Worm (Caenorhabditis elegans) whole organism, L3 larva: ENCODE results near the gene srx-65.

Experiments used
- ama-1 ChIP-seq: fragments of 150-350 bp; optimal IDR thresholded peaks from 2 replicates; lab custom pipeline; 2018
- egl-27 ChIP-seq: sonication (generic microtip); optimal IDR thresholded peaks from 4 replicates; lab custom pipeline; 2017; ENCODE audit warnings: missing biosample characterization, missing genetic modification reagents, missing genetic modification characterization
- elt-2 ChIP-seq: sonication (generic microtip); optimal IDR thresholded peaks from 2 replicates; lab custom pipeline; 2016; ENCODE audit warnings: missing genetic modification reagents, mild to moderate bottlenecking, missing genetic modification characterization, missing compliant biosample characterization
- fkh-10 ChIP-seq: sonication (generic microtip); optimal IDR thresholded peaks from 2 replicates; lab custom pipeline; 2017; ENCODE audit warnings: missing biosample characterization, missing genetic modification reagents, missing genetic modification characterization
- nhr-237 ChIP-seq: fragments of 150-350 bp; optimal IDR thresholded peaks from 2 replicates; lab custom pipeline; 2014; ENCODE audit warnings: missing biosample characterization, missing genetic modification characterization
- nhr-28 ChIP-seq: fragments of 150-350 bp; optimal IDR thresholded peaks from 2 replicates; lab custom pipeline; 2014; ENCODE audit warnings: missing biosample characterization, missing genetic modification characterization
- nhr-67 ChIP-seq: fragments of 150-350 bp; optimal IDR thresholded peaks from 2 replicates; lab custom pipeline; 2014; ENCODE audit warnings: missing biosample characterization, missing genetic modification characterization
- nhr-76 ChIP-seq: fragments of 150-350 bp; sonication (generic microtip); optimal IDR thresholded peaks from 5 replicates; lab custom pipeline; 2014; ENCODE audit warnings: missing biosample characterization, missing genetic modification characterization
- nhr-77 ChIP-seq: fragments of 150-350 bp; optimal IDR thresholded peaks from 2 replicates; lab custom pipeline; 2014; ENCODE audit warnings: missing biosample characterization, missing genetic modification characterization
- sea-2 ChIP-seq: fragments of 150-350 bp; sonication (generic microtip); optimal IDR thresholded peaks from 4 replicates; lab custom pipeline; 2014; ENCODE audit warnings: missing biosample characterization, missing genetic modification reagents, missing genetic modification characterization
- skn-1 ChIP-seq: fragments of 150-350 bp; optimal IDR thresholded peaks from 2 replicates; lab custom pipeline; 2014; ENCODE audit warnings: missing biosample characterization, missing genetic modification characterization
- snpc-4 ChIP-seq: fragments of 150-350 bp; optimal IDR thresholded peaks from 2 replicates; lab custom pipeline; 2014; ENCODE audit warnings: missing biosample characterization, missing genetic modification characterization
- unc-39 ChIP-seq: sonication (generic microtip); optimal IDR thresholded peaks from 4 replicates; lab custom pipeline; 2017; ENCODE audit warnings: missing biosample characterization, missing genetic modification characterization
- ztf-11 ChIP-seq: fragments of 150-350 bp; optimal IDR thresholded peaks from 2 replicates; lab custom pipeline; 2014; ENCODE audit warnings: missing biosample characterization, missing genetic modification characterization

DNA sequence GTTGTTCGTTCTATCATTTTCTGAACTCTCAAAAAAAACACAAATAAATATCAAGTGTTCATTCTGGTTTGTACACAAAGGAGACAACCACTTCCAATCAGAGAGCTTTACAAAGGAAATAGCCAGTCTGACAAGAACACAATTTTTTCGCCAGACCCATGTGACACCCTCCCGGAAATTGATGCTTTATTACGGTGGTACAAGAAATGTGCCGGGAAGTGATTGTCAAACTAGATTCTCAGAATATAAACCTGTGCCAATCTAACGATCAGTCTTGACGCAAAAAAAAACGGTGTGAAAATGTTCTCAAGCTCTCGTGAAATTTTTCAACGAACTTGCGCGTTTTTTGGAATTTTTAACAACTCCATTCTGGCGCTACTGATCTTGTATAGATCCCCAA, 32.0 kb downstream of the srx-65 start, which contains the start of gene str-247:
- TF ChIP-seq nhr-237 (tag; lab: Kevin White, UChicago) (no peak), snpc-4 (no peak), skn-1 (tag; lab: Kevin White, UChicago) (no peak), nhr-76 (tag; lab: Kevin White, UChicago) (no peak), sea-2 (GFP tag; lab: Kevin White, UChicago) (no peak), egl-27 (tag; lab: Kevin White, UChicago) (no peak), unc-39 (tag; lab: Kevin White, UChicago) (no peak), ama-1 (lab: Kevin White, UChicago) (no peak), nhr-77 (tag; lab: Kevin White, UChicago) (no peak), nhr-28 (tag; lab: Kevin White, UChicago) (no peak), elt-2 (tag; lab: Kevin White, UChicago) (no peak), fkh-10 (GFP tag; lab: Kevin White, UChicago) (no peak), nhr-67 (no peak), ztf-11 (tag; lab: Kevin White, UChicago) (no peak)
